Fruit fly (Drosophila melanogaster) whole organism, embryonic: ENCODE data around the gene Targ1.

Source experiments
- ATbp ChIP-seq: fragments of 200-800 bp; sonication (Bioruptor generic); optimal IDR thresholded peaks from 2 replicates; lab custom pipeline; 2017; ENCODE audit warnings: missing biosample characterization, mild to moderate bottlenecking, missing genetic modification characterization, missing genetic modification reagents
- Atf6 ChIP-seq: fragments of 200-800 bp; sonication (Bioruptor generic); IDR thresholded peaks from 2 replicates; pipeline ENCODE4 v1.3.6; 2022; ENCODE audit warnings: missing biosample characterization, missing genetic modification characterization
- Awh ChIP-seq: fragments of 200-800 bp; sonication (Bioruptor generic); IDR thresholded peaks from 2 replicates; pipeline ENCODE4, ENCODE4 v1.3.6; 2022; ENCODE audit warnings: missing biosample characterization, missing genetic modification characterization
- CG10267 ChIP-seq: fragments of 200-800 bp; sonication (Bioruptor generic); optimal IDR thresholded peaks from 2 replicates; lab custom pipeline; 2018; ENCODE audit warnings: missing biosample characterization, mild to moderate bottlenecking, missing genetic modification characterization, moderate library complexity
- CG11560 ChIP-seq: fragments of 200-800 bp; sonication (Bioruptor generic); IDR thresholded peaks from 3 replicates; pipeline ENCODE4 v1.3.6; 2022; ENCODE audit warnings: missing biosample characterization, missing genetic modification characterization
- CG11723 ChIP-seq: fragments of 200-800 bp; sonication (Bioruptor generic); optimal IDR thresholded peaks from 2 replicates; lab custom pipeline; 2017; ENCODE audit warnings: missing biosample characterization, mild to moderate bottlenecking, missing genetic modification characterization
- CG12744 ChIP-seq: fragments of 200-800 bp; sonication (Bioruptor generic); optimal IDR thresholded peaks from 2 replicates; lab custom pipeline; 2016; ENCODE audit warnings: missing biosample characterization, missing genetic modification characterization
- CG14441 ChIP-seq: fragments of 200-800 bp; sonication (Bioruptor generic); IDR thresholded peaks from 2 replicates; pipeline ENCODE4 v1.3.6; 2022; ENCODE audit warnings: missing biosample characterization, missing genetic modification characterization
- CG17385 ChIP-seq: fragments of 200-800 bp; sonication (Bioruptor generic); optimal IDR thresholded peaks from 3 replicates; lab custom pipeline; 2018; ENCODE audit warnings: missing biosample characterization, mild to moderate bottlenecking, missing genetic modification characterization
- CG17912 ChIP-seq: fragments of 200-800 bp; sonication (Bioruptor generic); optimal IDR thresholded peaks from 2 replicates; lab custom pipeline; 2018; ENCODE audit warnings: missing biosample characterization, mild to moderate bottlenecking, missing genetic modification characterization
- CG1792 ChIP-seq: fragments of 200-800 bp; sonication (Bioruptor generic); optimal IDR thresholded peaks from 2 replicates; lab custom pipeline; 2016; ENCODE audit warnings: missing biosample characterization, missing genetic modification characterization
- CG18011 ChIP-seq: fragments of 200-800 bp; sonication (Bioruptor generic); optimal IDR thresholded peaks from 2 replicates; lab custom pipeline; 2017; ENCODE audit warnings: missing biosample characterization, missing genetic modification characterization, mild to moderate bottlenecking, moderate library complexity, missing genotype
- CG2889 ChIP-seq: fragments of 200-800 bp; sonication (Bioruptor generic); IDR thresholded peaks from 3 replicates; pipeline ENCODE4 v1.3.6; 2022; ENCODE audit warnings: missing biosample characterization, missing genetic modification characterization
- CG5953 ChIP-seq: fragments of 200-800 bp; sonication (Bioruptor generic); IDR thresholded peaks from 2 replicates; pipeline ENCODE4 v1.3.6; 2022; ENCODE audit warnings: missing biosample characterization, missing genetic modification characterization
- CG6813 ChIP-seq: fragments of 200-800 bp; sonication (Bioruptor generic); optimal IDR thresholded peaks from 2 replicates; lab custom pipeline; 2017; ENCODE audit warnings: missing biosample characterization, missing genetic modification characterization, mild to moderate bottlenecking, moderate library complexity, missing genetic modification reagents
- CG7745 ChIP-seq: fragments of 200-800 bp; sonication (Bioruptor generic); optimal IDR thresholded peaks from 2 replicates; lab custom pipeline; 2018; ENCODE audit warnings: missing biosample characterization, mild to moderate bottlenecking, missing genetic modification characterization, moderate library complexity
- CG8478 ChIP-seq: fragments of >200 bp; optimal IDR thresholded peaks from 2 replicates; lab custom pipeline; 2018
- CG8944 ChIP-seq: fragments of 200-800 bp; sonication (Bioruptor generic); optimal IDR thresholded peaks from 3 replicates; lab custom pipeline; 2016; ENCODE audit warnings: missing biosample characterization, missing genetic modification characterization
- Chrac-16 ChIP-seq: fragments of 200-800 bp; sonication (Bioruptor generic); optimal IDR thresholded peaks from 3 replicates; lab custom pipeline; 2016; ENCODE audit warnings: missing biosample characterization, missing genetic modification characterization
- Dip2 ChIP-seq: fragments of 200-800 bp; sonication (Bioruptor generic); IDR thresholded peaks from 2 replicates; pipeline ENCODE4 v1.3.6; 2022; ENCODE audit warnings: missing biosample characterization, missing genetic modification characterization
- Ets97D ChIP-seq: fragments of 200-800 bp; sonication (Bioruptor generic); optimal IDR thresholded peaks from 3 replicates; lab custom pipeline; 2016; ENCODE audit warnings: missing biosample characterization, missing genetic modification characterization
- Gsc ChIP-seq: fragments of 200-800 bp; sonication (Bioruptor generic); IDR thresholded peaks from 2 replicates; pipeline ENCODE4 v1.3.6; 2022; ENCODE audit warnings: missing biosample characterization, missing genetic modification characterization
- Gug ChIP-seq: fragments of 200-800 bp; sonication (Bioruptor generic); IDR thresholded peaks from 4 replicates; pipeline ENCODE4 v1.3.6; 2022; ENCODE audit warnings: missing biosample characterization, missing genetic modification characterization
- Lhr ChIP-seq: fragments of 200-800 bp; sonication (Bioruptor generic); optimal IDR thresholded peaks from 3 replicates; lab custom pipeline; 2017; ENCODE audit warnings: mild to moderate bottlenecking, missing biosample characterization, missing genetic modification reagents, missing genetic modification characterization
- Myb ChIP-seq: fragments of 200-800 bp; sonication (Bioruptor generic); optimal IDR thresholded peaks from 2 replicates; lab custom pipeline; 2016; ENCODE audit warnings: missing biosample characterization, missing genetic modification characterization
- NFAT ChIP-seq: fragments of 200-800 bp; sonication (Bioruptor generic); IDR thresholded peaks from 2 replicates; pipeline ENCODE4 v1.3.6; 2022; ENCODE audit warnings: missing biosample characterization, missing genetic modification characterization
- NK7.1 ChIP-seq: fragments of 200-800 bp; sonication (Bioruptor generic); optimal IDR thresholded peaks from 3 replicates; lab custom pipeline; 2016; ENCODE audit warnings: missing biosample characterization, missing genetic modification characterization
- Nf-YA ChIP-seq: fragments of 200-800 bp; sonication (Bioruptor generic); IDR thresholded peaks from 2 replicates; pipeline ENCODE4 v1.3.6; 2022; ENCODE audit warnings: missing biosample characterization, missing genetic modification characterization
- Poxn ChIP-seq: fragments of 200-800 bp; sonication (Bioruptor generic); IDR thresholded peaks from 2 replicates; pipeline ENCODE4 v1.3.6; 2022; ENCODE audit warnings: missing biosample characterization, missing genetic modification characterization
- Side ChIP-seq: fragments of 200-800 bp; sonication (Bioruptor generic); optimal IDR thresholded peaks from 2 replicates; lab custom pipeline; 2016; ENCODE audit warnings: missing biosample characterization, missing genetic modification characterization
- Xrp1 ChIP-seq: fragments of 200-800 bp; sonication (Bioruptor generic); IDR thresholded peaks from 2 replicates; pipeline ENCODE4 v1.3.6; 2022; ENCODE audit warnings: missing biosample characterization, missing genetic modification characterization
- ab ChIP-seq: fragments of 200-800 bp; sonication (Bioruptor generic); optimal IDR thresholded peaks from 2 replicates; lab custom pipeline; 2016; ENCODE audit warnings: missing biosample characterization, missing genetic modification characterization
- ac ChIP-seq: fragments of 200-800 bp; sonication (Bioruptor generic); optimal IDR thresholded peaks from 3 replicates; lab custom pipeline; 2017; ENCODE audit warnings: missing biosample characterization, mild to moderate bottlenecking, missing genetic modification characterization
- al ChIP-seq: fragments of 200-800 bp; sonication (Bioruptor generic); IDR thresholded peaks from 2 replicates; pipeline ENCODE4 v1.3.6; 2022; ENCODE audit warnings: missing biosample characterization, missing genetic modification characterization
- ato ChIP-seq: fragments of 200-800 bp; sonication (Bioruptor generic); IDR thresholded peaks from 2 replicates; pipeline ENCODE4 v1.3.6; 2022; ENCODE audit warnings: missing biosample characterization, missing genetic modification characterization; ENCODE audit not compliant: partially characterized antibody
- bbx ChIP-seq: fragments of 200-800 bp; sonication (Bioruptor generic); IDR thresholded peaks from 2 replicates; pipeline ENCODE4 v1.3.6; 2022; ENCODE audit warnings: missing biosample characterization, missing genetic modification characterization; ENCODE audit not compliant: partially characterized antibody
- bcd ChIP-seq: fragments of 200-800 bp; sonication (Bioruptor generic); optimal IDR thresholded peaks from 2 replicates; lab custom pipeline; 2017; ENCODE audit warnings: missing biosample characterization, mild to moderate bottlenecking, missing genetic modification characterization
- corto ChIP-seq: fragments of 200-800 bp; sonication (Bioruptor generic); optimal IDR thresholded peaks from 2 replicates; lab custom pipeline; 2016; ENCODE audit warnings: missing biosample characterization, mild to moderate bottlenecking, missing genetic modification characterization, moderate library complexity
- crc ChIP-seq: fragments of 200-800 bp; sonication (Bioruptor generic); optimal IDR thresholded peaks from 2 replicates; lab custom pipeline; 2016; ENCODE audit warnings: missing biosample characterization, missing genetic modification characterization
- ftz-f1 ChIP-seq: fragments of 200-800 bp; sonication (Bioruptor generic); optimal IDR thresholded peaks from 2 replicates; lab custom pipeline; 2016; ENCODE audit warnings: missing biosample characterization, missing genetic modification characterization
- gcm2 ChIP-seq: fragments of 200-800 bp; sonication (Bioruptor generic); optimal IDR thresholded peaks from 2 replicates; lab custom pipeline; 2016; ENCODE audit warnings: missing biosample characterization, missing genetic modification characterization
- jing ChIP-seq: fragments of 200-800 bp; sonication (Bioruptor generic); optimal IDR thresholded peaks from 2 replicates; lab custom pipeline; 2018; ENCODE audit warnings: missing biosample characterization, mild to moderate bottlenecking, missing genetic modification characterization
- mirr ChIP-seq: fragments of 200-800 bp; sonication (Bioruptor generic); optimal IDR thresholded peaks from 3 replicates; lab custom pipeline; 2018; ENCODE audit warnings: missing biosample characterization, mild to moderate bottlenecking, missing genetic modification characterization
- org-1 ChIP-seq: fragments of 200-800 bp; sonication (Bioruptor generic); optimal IDR thresholded peaks from 2 replicates; lab custom pipeline; 2017; ENCODE audit warnings: missing biosample characterization, missing genetic modification characterization
- p53 ChIP-seq: fragments of 200-800 bp; sonication (Bioruptor generic); optimal IDR thresholded peaks from 2 replicates; lab custom pipeline; 2016; ENCODE audit warnings: missing biosample characterization, missing genetic modification characterization
- pnt ChIP-seq: fragments of 200-800 bp; sonication (Bioruptor generic); optimal IDR thresholded peaks from 3 replicates; lab custom pipeline; 2016; ENCODE audit warnings: missing biosample characterization, missing genetic modification characterization
- psq ChIP-seq: fragments of 200-800 bp; sonication (Bioruptor generic); optimal IDR thresholded peaks from 2 replicates; lab custom pipeline; 2017; ENCODE audit warnings: missing biosample characterization, missing genetic modification characterization
- rib ChIP-seq: fragments of 200-800 bp; sonication (Bioruptor generic); IDR thresholded peaks from 2 replicates; pipeline ENCODE4 v1.3.6; 2022; ENCODE audit warnings: missing biosample characterization, missing genetic modification characterization
- run ChIP-seq: fragments of 200-800 bp; sonication (Bioruptor generic); optimal IDR thresholded peaks from 3 replicates; lab custom pipeline; 2018; ENCODE audit warnings: missing biosample characterization, mild to moderate bottlenecking, missing genetic modification characterization
- sqz ChIP-seq: fragments of 200-800 bp; sonication (Bioruptor generic); optimal IDR thresholded peaks from 3 replicates; lab custom pipeline; 2018; ENCODE audit warnings: missing biosample characterization, mild to moderate bottlenecking, missing genetic modification characterization
- tin ChIP-seq: fragments of 200-800 bp; sonication (Bioruptor generic); optimal IDR thresholded peaks from 3 replicates; lab custom pipeline; 2016; ENCODE audit warnings: missing biosample characterization, missing genetic modification characterization
- tx ChIP-seq: fragments of 200-800 bp; sonication (Bioruptor generic); optimal IDR thresholded peaks from 2 replicates; lab custom pipeline; 2016; ENCODE audit warnings: missing biosample characterization, missing genetic modification characterization
- usp ChIP-seq: fragments of >200 bp; optimal IDR thresholded peaks from 2 replicates; lab custom pipeline; 2017; ENCODE audit warnings: missing biosample characterization, missing genetic modification characterization
- wek ChIP-seq: fragments of 200-800 bp; sonication (Bioruptor generic); optimal IDR thresholded peaks from 3 replicates; lab custom pipeline; 2018; ENCODE audit warnings: missing biosample characterization, mild to moderate bottlenecking, missing genetic modification characterization, moderate library complexity

Gene Targ1

dm6 chr3L:21196563-21196962 is 6.1 kb downstream of the Targ1 start, which contains the start of the genes Targ3 and park (continued):
- TF ChIP-seq usp (no peak), CG10267 (tag; lab: Kevin White, UChicago) (peak; percentile 31), tin (GFP tag; lab: Kevin White, UChicago) (no peak), CG14441 (GFP tag; lab: Robert Waterston, UW) (no peak), CG12744 (GFP tag; lab: Kevin White, UChicago) (no peak), CG5953 (GFP tag; lab: Robert Waterston, UW) (no peak), CG7745 (tag; lab: Kevin White, UChicago) (no peak), Poxn (GFP tag; lab: Robert Waterston, UW) (no peak), jing (GFP tag; lab: Kevin White, UChicago) (no peak), CG6813 (GFP tag; lab: Kevin White, UChicago) (no peak), pnt (no peak), NFAT (GFP tag; lab: Robert Waterston, UW) (no peak), crc (GFP tag; lab: Kevin White, UChicago) (no peak), Dip2 (no peak), al (no peak), run (no peak), Myb (GFP tag; lab: Kevin White, UChicago) (peak; percentile 49), Ets97D (GFP tag; lab: Kevin White, UChicago) (peak; percentile 53), CG11560 (no peak), gcm2 (GFP tag; lab: Kevin White, UChicago) (no peak), CG2889 (GFP tag; lab: Robert Waterston, UW) (no peak), wek (GFP tag; lab: Kevin White, UChicago) (no peak), Nf-YA (GFP tag; lab: Robert Waterston, UW) (no peak), Xrp1 (GFP tag; lab: Robert Waterston, UW) (no peak), bbx (GFP tag; lab: Robert Waterston, UW) (no peak), bcd (peak; percentile 19), ATbp (no peak), corto (GFP tag; lab: Kevin White, UChicago) (no peak), ac (GFP tag; lab: Kevin White, UChicago) (no peak), Atf6 (no peak), Gug (GFP tag; lab: Robert Waterston, UW) (0 out of 4 replicates have a peak, but pooled peaks have one; percentile 4), Awh (GFP tag; lab: Robert Waterston, UW) (no peak), org-1 (no peak), CG11723 (GFP tag; lab: Kevin White, UChicago) (no peak), tx (GFP tag; lab: Kevin White, UChicago) (peak; percentile 35), ab (GFP tag; lab: Kevin White, UChicago) (no peak), CG17385 (GFP tag; lab: Kevin White, UChicago) (peak; percentile 45), CG17912 (GFP tag; lab: Kevin White, UChicago) (no peak), ato (GFP tag; lab: Robert Waterston, UW) (no peak), CG1792 (GFP tag; lab: Kevin White, UChicago) (no peak), ftz-f1 (no peak), Gsc (GFP tag; lab: Robert Waterston, UW) (no peak), NK7.1 (no peak), psq (no peak), Side (GFP tag; lab: Kevin White, UChicago) (no peak), Chrac-16 (GFP tag; lab: Kevin White, UChicago) (no peak), CG8944 (no peak), rib (no peak), Lhr (GFP tag; lab: Kevin White, UChicago) (no peak), mirr (GFP tag; lab: Kevin White, UChicago) (peak; percentile 40), p53 (GFP tag; lab: Kevin White, UChicago) (no peak), sqz (GFP tag; lab: Kevin White, UChicago) (no peak), CG18011 (GFP tag; lab: Kevin White, UChicago) (peak; percentile 2), CG8478 (lab: Kevin White, UChicago) (no peak)
